Worm (Caenorhabditis elegans) whole organism, L4 larva: Measurements from ENCODE around the gene F46H5.4.

Experiments used
- mdt-29 ChIP-seq: fragments of 200-800 bp; sonication (Bioruptor generic); IDR thresholded peaks from 2 replicates; pipeline ENCODE4 v1.3.6; 2022; ENCODE audit warnings: missing genetic modification reagents, missing genetic modification characterization, missing compliant biosample characterization
- nhr-11 ChIP-seq: fragments of 150-350 bp; optimal IDR thresholded peaks from 2 replicates; lab custom pipeline; 2014; ENCODE audit warnings: missing biosample characterization, missing genetic modification characterization
- nhr-25 ChIP-seq: sonication (generic microtip); optimal IDR thresholded peaks from 2 replicates; lab custom pipeline; 2017; ENCODE audit warnings: missing genetic modification characterization, mild to moderate bottlenecking, missing compliant biosample characterization, antibody characterized with exemption, moderate library complexity, borderline replicate concordance; ENCODE audit not compliant: insufficient read depth
- snpc-4 ChIP-seq: fragments of 150-350 bp; optimal IDR thresholded peaks from 2 replicates; lab custom pipeline; 2014; ENCODE audit warnings: missing biosample characterization, missing genetic modification characterization
- zfp-2 ChIP-seq: sonication (generic microtip); optimal IDR thresholded peaks from 2 replicates; lab custom pipeline; 2016; ENCODE audit warnings: mild to moderate bottlenecking, missing genetic modification characterization, missing compliant biosample characterization

DNA sequence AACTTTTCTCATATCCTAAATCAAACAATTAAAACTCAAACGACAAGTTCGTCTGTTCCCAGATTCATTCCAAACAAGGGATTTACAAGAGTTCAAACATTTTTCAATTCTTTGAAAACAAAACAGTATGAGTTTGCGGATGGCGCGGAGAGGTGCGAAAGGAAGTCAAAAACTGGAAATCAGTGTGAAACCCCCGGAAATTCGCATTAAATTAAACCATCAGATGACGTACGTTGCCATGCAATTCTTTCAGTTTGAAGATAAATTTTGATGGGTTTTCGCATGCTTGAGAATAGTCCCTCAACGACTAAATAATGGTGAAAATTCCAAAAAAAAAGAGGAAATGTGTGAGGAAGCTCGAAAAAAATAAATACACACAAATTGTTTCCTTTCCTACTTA, 25.1 kb downstream of the F46H5.4 start:
- TF ChIP-seq nhr-25 (tag; lab: Kevin White, UChicago) (no peak), nhr-11 (tag; lab: Kevin White, UChicago) (no peak), snpc-4 (tag; lab: Kevin White, UChicago) (no peak), mdt-29 (GFP tag; lab: Robert Waterston, UW) (no peak), zfp-2 (no peak)
